Worm (Caenorhabditis elegans): ENCODE results near the gene C15H11.1.

Gene C15H11.1

ce11 chrV:14405647-14406046 is 12.0 kb downstream of the C15H11.1 start:
- no peak for TF ChIP-seq pha-4 (tag; optimal IDR thresholded peaks at IDR 0.05)
- TF ChIP-seq ceh-31 (tag; optimal IDR thresholded peaks at IDR 0.05): no peak
- no peak for TF ChIP-seq Y22D7AL.16 (tag; optimal IDR thresholded peaks at IDR 0.05)
- no peak for TF ChIP-seq npax-4 (tag; optimal IDR thresholded peaks at IDR 0.05)
- TF ChIP-seq unc-42 (tag; optimal IDR thresholded peaks at IDR 0.05): no peak
- TF ChIP-seq ceh-48 (tag; optimal IDR thresholded peaks at IDR 0.05): no peak
- TF ChIP-seq hlh-6 (tag; optimal IDR thresholded peaks at IDR 0.05): no peak
- no peak for TF ChIP-seq sox-4 (tag; optimal IDR thresholded peaks at IDR 0.05)
- TF ChIP-seq fkh-10 (GFP tag; optimal IDR thresholded peaks at IDR 0.05): no peak
- no peak for TF ChIP-seq T23F11.4 (GFP tag; optimal IDR thresholded peaks at IDR 0.05)

- TF ChIP-seq hlh-8 (tag; optimal IDR thresholded peaks at IDR 0.05): no peak
Observed at ce11 chrV:14408774-14409173, 15.2 kb downstream of the C15H11.1 start, which contains the start of gene gnrr-2. Gene gnrr-2, plus strand, starts transcription at chrV:14409074.

ce11 chrV:14409905-14410304 is 16.3 kb downstream of the C15H11.1 start:
- TF ChIP-seq elt-4 (tag; optimal IDR thresholded peaks at IDR 0.05): no peak
- no peak for TF ChIP-seq pha-4 (tag; optimal IDR thresholded peaks at IDR 0.05)
- TF ChIP-seq tbx-2 (tag; optimal IDR thresholded peaks at IDR 0.05): no peak
- no peak for TF ChIP-seq mec-3 (tag; optimal IDR thresholded peaks at IDR 0.05; ENCODE audit: borderline replicate concordance)

ce11 chrV:14411989-14412388 is 18.4 kb downstream of the C15H11.1 start:
- TF ChIP-seq npax-4 (tag; optimal IDR thresholded peaks at IDR 0.05): no peak
- no peak for TF ChIP-seq hlh-30 (tag; optimal IDR thresholded peaks at IDR 0.05; ENCODE audit: insufficient read depth)
- TF ChIP-seq ceh-30 (tag; optimal IDR thresholded peaks at IDR 0.05): no peak
- no peak for TF ChIP-seq sdc-2 (tag; optimal IDR thresholded peaks at IDR 0.05)
- TF ChIP-seq ceh-9 (tag; optimal IDR thresholded peaks at IDR 0.05): no peak
- no peak for TF ChIP-seq ceh-34 (tag; optimal IDR thresholded peaks at IDR 0.05)
- no peak for TF ChIP-seq mec-3 (tag; optimal IDR thresholded peaks at IDR 0.05; ENCODE audit: borderline replicate concordance)
- TF ChIP-seq ceh-2 (tag; optimal IDR thresholded peaks at IDR 0.05): no peak
- TF ChIP-seq pha-2 (tag; optimal IDR thresholded peaks at IDR 0.05): no peak
- no peak for TF ChIP-seq sox-2 (GFP tag; IDR thresholded peaks at IDR 0.05)
- no peak for TF ChIP-seq che-1 (tag; optimal IDR thresholded peaks at IDR 0.05)
- no peak for TF ChIP-seq ref-2 (tag; optimal IDR thresholded peaks at IDR 0.05)
- no peak for TF ChIP-seq unc-86 (tag; optimal IDR thresholded peaks at IDR 0.05)
- TF ChIP-seq pat-9 (tag; optimal IDR thresholded peaks at IDR 0.05): no peak
- no peak for TF ChIP-seq dve-1 (tag; optimal IDR thresholded peaks at IDR 0.05)
- TF ChIP-seq lim-6 (tag; optimal IDR thresholded peaks at IDR 0.05): no peak

- TF ChIP-seq C38D4.7 (GFP tag; optimal IDR thresholded peaks at IDR 0.05) (no peak), rnt-1 (tag; optimal IDR thresholded peaks at IDR 0.05) (no peak), Y22D7AL.16 (tag; optimal IDR thresholded peaks at IDR 0.05) (no peak), syd-9 (tag; optimal IDR thresholded peaks at IDR 0.05) (no peak)
Observed at ce11 chrV:14414032-14414431, 20.4 kb downstream of the C15H11.1 start.

ce11 chrV:14414964-14415564 is 21.5 kb downstream of the C15H11.1 start, which contains the start of the genes nxf-1 and C15H11.11:
Gene nxf-1, minus strand, starts transcription at chrV:14415014.
Gene C15H11.11, plus strand, starts transcription at chrV:14415499.
- TF ChIP-seq syd-9 (tag; optimal IDR thresholded peaks at IDR 0.05): no peak
- peak; percentile 4 for TF ChIP-seq ceh-30 (tag; optimal IDR thresholded peaks at IDR 0.05)
- TF ChIP-seq ets-4 (tag; optimal IDR thresholded peaks at IDR 0.05): no peak
- no peak for TF ChIP-seq ceh-14 (tag; optimal IDR thresholded peaks at IDR 0.05)
- TF ChIP-seq ref-2 (tag; optimal IDR thresholded peaks at IDR 0.05): no peak
- TF ChIP-seq odd-2 (tag; optimal IDR thresholded peaks at IDR 0.05): no peak
- TF ChIP-seq T23F11.4 (GFP tag; optimal IDR thresholded peaks at IDR 0.05): no peak
- no peak for TF ChIP-seq eyg-1 (tag; optimal IDR thresholded peaks at IDR 0.05)
- no peak for TF ChIP-seq Y22D7AL.16 (tag; optimal IDR thresholded peaks at IDR 0.05)
- TF ChIP-seq ceh-31 (tag; optimal IDR thresholded peaks at IDR 0.05): peak; percentile 6
- TF ChIP-seq ama-1 (optimal IDR thresholded peaks at IDR 0.05): no peak
- TF ChIP-seq pros-1 (tag; optimal IDR thresholded peaks at IDR 0.05): no peak
- no peak for TF ChIP-seq ceh-18 (tag; optimal IDR thresholded peaks at IDR 0.05)
- TF ChIP-seq unc-42 (tag; optimal IDR thresholded peaks at IDR 0.05): peak; percentile 17
- no peak for TF ChIP-seq fax-1 (tag; optimal IDR thresholded peaks at IDR 0.05)
- TF ChIP-seq dve-1 (tag; optimal IDR thresholded peaks at IDR 0.05): no peak
- no peak for TF ChIP-seq hlh-6 (tag; optimal IDR thresholded peaks at IDR 0.05)
- peak; percentile 97 for TF ChIP-seq hlh-30 (tag; optimal IDR thresholded peaks at IDR 0.05; ENCODE audit: insufficient read depth)
- no peak for TF ChIP-seq ceh-24 (tag; optimal IDR thresholded peaks at IDR 0.05)
- TF ChIP-seq lim-6 (tag; optimal IDR thresholded peaks at IDR 0.05): no peak
- no peak for TF ChIP-seq gmeb-2 (tag; optimal IDR thresholded peaks at IDR 0.05)
- TF ChIP-seq nfya-1 (tag; optimal IDR thresholded peaks at IDR 0.05): peak; percentile 2
